Worm (Caenorhabditis elegans) whole organism, late embryonic: ENCODE results near the gene erfa-1.

Experiments
- F13H6.1 ChIP-seq: sonication (generic microtip); optimal IDR thresholded peaks from 2 replicates; lab custom pipeline; 2016; ENCODE audit warnings: missing genetic modification characterization, missing compliant biosample characterization
- nhr-11 ChIP-seq: fragments of 150-350 bp; optimal IDR thresholded peaks from 2 replicates; lab custom pipeline; 2014; ENCODE audit warnings: missing biosample characterization, missing genetic modification characterization
- odd-2 ChIP-seq: sonication (generic microtip); optimal IDR thresholded peaks from 2 replicates; lab custom pipeline; 2017; ENCODE audit warnings: antibody characterized with exemption, mild to moderate bottlenecking, missing genetic modification characterization, missing compliant biosample characterization
- pros-1 ChIP-seq: fragments of 150-350 bp; optimal IDR thresholded peaks from 2 replicates; lab custom pipeline; 2014; ENCODE audit warnings: missing biosample characterization, missing genetic modification reagents, missing genetic modification characterization
- rnt-1 ChIP-seq: sonication (generic microtip); optimal IDR thresholded peaks from 2 replicates; lab custom pipeline; 2016; ENCODE audit warnings: missing genetic modification characterization, missing compliant biosample characterization

- TF ChIP-seq nhr-11 (tag; lab: Kevin White, UChicago), result no peak
- no peak for TF ChIP-seq rnt-1 (tag; lab: Kevin White, UChicago)
- no peak for TF ChIP-seq odd-2 (tag; lab: Kevin White, UChicago)
- TF ChIP-seq pros-1 (tag; lab: Kevin White, UChicago), result no peak
- TF ChIP-seq F13H6.1 (tag; lab: Kevin White, UChicago), result no peak
Observed at ce11 chrV:6476026-6476425, 42.1 kb downstream of the erfa-1 start.
